Worm (Caenorhabditis elegans) whole organism, L3 larva: Measurements from ENCODE around the gene exh-1.

Source experiments
- ceh-28 ChIP-seq: fragments of 150-350 bp; optimal IDR thresholded peaks from 2 replicates; lab custom pipeline; 2014; ENCODE audit warnings: missing biosample characterization, missing genetic modification reagents, missing genetic modification characterization
- ceh-9 ChIP-seq: sonication (generic microtip); optimal IDR thresholded peaks from 2 replicates; lab custom pipeline; 2018; ENCODE audit warnings: missing biosample characterization, missing genetic modification characterization
- jun-1 ChIP-seq: fragments of 150-350 bp; optimal IDR thresholded peaks from 2 replicates; lab custom pipeline; 2014; ENCODE audit warnings: missing biosample characterization, missing genetic modification reagents, missing genetic modification characterization
- nhr-11 ChIP-seq: fragments of 150-350 bp; optimal IDR thresholded peaks from 2 replicates; lab custom pipeline; 2014; ENCODE audit warnings: missing biosample characterization, missing genetic modification characterization
- nhr-12 ChIP-seq: fragments of 150-350 bp; optimal IDR thresholded peaks from 2 replicates; lab custom pipeline; 2014; ENCODE audit warnings: missing biosample characterization, missing genetic modification characterization
- nhr-77 ChIP-seq: fragments of 150-350 bp; optimal IDR thresholded peaks from 2 replicates; lab custom pipeline; 2014; ENCODE audit warnings: missing biosample characterization, missing genetic modification characterization
- pqm-1 ChIP-seq: fragments of 150-350 bp; optimal IDR thresholded peaks from 2 replicates; lab custom pipeline; 2017; ENCODE audit warnings: missing biosample characterization, missing genetic modification characterization, inconsistent platforms
- skn-1 ChIP-seq: fragments of 150-350 bp; optimal IDR thresholded peaks from 2 replicates; lab custom pipeline; 2014; ENCODE audit warnings: missing biosample characterization, missing genetic modification characterization
- snpc-4 ChIP-seq: fragments of 150-350 bp; optimal IDR thresholded peaks from 2 replicates; lab custom pipeline; 2014; ENCODE audit warnings: missing biosample characterization, missing genetic modification characterization

ce11 chrV:3156786-3157185 lies at the start of gene exh-1:
- no peak for TF ChIP-seq nhr-12 (tag; lab: Kevin White, UChicago)
- TF ChIP-seq ceh-9 (tag; lab: Kevin White, UChicago): no peak
- no peak for TF ChIP-seq snpc-4
- no peak for TF ChIP-seq pqm-1 (tag; lab: Kevin White, UChicago)
- no peak for TF ChIP-seq skn-1 (tag; lab: Kevin White, UChicago)
- no peak for TF ChIP-seq ceh-28 (tag; lab: Kevin White, UChicago)
- TF ChIP-seq nhr-77 (tag; lab: Kevin White, UChicago): no peak
- no peak for TF ChIP-seq jun-1
- TF ChIP-seq nhr-11 (tag; lab: Kevin White, UChicago): no peak
